Worm (Caenorhabditis elegans) whole organism, early embryonic: ENCODE data around the gene T10B10.4.
A peak's percentile ranks its signal among the peaks of the same experiment; 100 is the strongest.

Source experiments
- B0310.2 ChIP-seq: sonication (generic microtip); optimal IDR thresholded peaks from 2 replicates; lab custom pipeline; 2016; ENCODE audit warnings: mild to moderate bottlenecking, missing genetic modification characterization, missing compliant biosample characterization
- F13C5.2 ChIP-seq: sonication (generic microtip); optimal IDR thresholded peaks from 2 replicates; lab custom pipeline; 2017; ENCODE audit warnings: mild to moderate bottlenecking, missing genetic modification characterization, inconsistent platforms, missing compliant biosample characterization
- aly-1 ChIP-seq: sonication (generic microtip); optimal IDR thresholded peaks from 2 replicates; lab custom pipeline; 2016; ENCODE audit warnings: missing genetic modification characterization, missing compliant biosample characterization
- ama-1 ChIP-seq: fragments of 150-350 bp; optimal IDR thresholded peaks from 2 replicates; lab custom pipeline; 2014
- ceh-13 ChIP-seq: fragments of 200-800 bp; sonication (Bioruptor generic); optimal IDR thresholded peaks from 2 replicates; lab custom pipeline; 2018; ENCODE audit warnings: mild to moderate bottlenecking, missing genetic modification characterization, missing compliant biosample characterization
- ceh-36 ChIP-seq: sonication (generic microtip); optimal IDR thresholded peaks from 2 replicates; lab custom pipeline; 2016; ENCODE audit warnings: missing genetic modification characterization, inconsistent platforms, missing compliant biosample characterization
- ets-7 ChIP-seq: sonication (generic microtip); optimal IDR thresholded peaks from 2 replicates; lab custom pipeline; 2016; ENCODE audit warnings: missing genotype, missing genetic modification characterization, missing compliant biosample characterization
- flt-1 ChIP-seq: fragments of 200-800 bp; sonication (Bioruptor generic); IDR thresholded peaks from 2 replicates; pipeline ENCODE4 v1.3.6; 2022; ENCODE audit warnings: missing genetic modification characterization, missing compliant biosample characterization
- hmbx-1 ChIP-seq: sonication (generic microtip); optimal IDR thresholded peaks from 2 replicates; lab custom pipeline; 2016; ENCODE audit warnings: mild to moderate bottlenecking, missing genetic modification characterization, missing compliant biosample characterization
- hmg-4 ChIP-seq: fragments of 200-800 bp; sonication (Bioruptor generic); optimal IDR thresholded peaks from 2 replicates; lab custom pipeline; 2018; ENCODE audit warnings: mild to moderate bottlenecking, missing genetic modification characterization, missing compliant biosample characterization
- hnd-1 ChIP-seq: sonication (generic microtip); optimal IDR thresholded peaks from 2 replicates; lab custom pipeline; 2016; ENCODE audit warnings: missing genetic modification characterization, missing compliant biosample characterization
- pes-1 ChIP-seq: fragments of 200-800 bp; sonication (Bioruptor generic); IDR thresholded peaks from 2 replicates; pipeline ENCODE4 v1.3.6; 2022; ENCODE audit warnings: missing genetic modification reagents, missing genetic modification characterization, missing compliant biosample characterization
- scrt-1 ChIP-seq: fragments of 200-800 bp; sonication (Bioruptor generic); IDR thresholded peaks from 2 replicates; pipeline ENCODE4 v1.3.6; 2022; ENCODE audit warnings: missing genetic modification characterization, missing compliant biosample characterization
- sea-1 ChIP-seq: fragments of 200-800 bp; sonication (Bioruptor generic); conservative IDR thresholded peaks from 2 replicates; pipeline ENCODE4 v1.3.6; 2022; ENCODE audit warnings: missing genetic modification characterization, missing compliant biosample characterization
- tbx-11 ChIP-seq: fragments of 200-800 bp; sonication (Bioruptor generic); IDR thresholded peaks from 2 replicates; pipeline ENCODE4 v1.3.6; 2022; ENCODE audit warnings: missing genetic modification characterization, missing compliant biosample characterization
- tbx-37 ChIP-seq: fragments of 200-800 bp; sonication (Bioruptor generic); conservative IDR thresholded peaks from 2 replicates; pipeline ENCODE4 v1.3.6; 2022; ENCODE audit warnings: missing genetic modification reagents, missing genetic modification characterization, missing compliant biosample characterization
- tra-4 ChIP-seq: sonication (generic microtip); optimal IDR thresholded peaks from 2 replicates; lab custom pipeline; 2017; ENCODE audit warnings: missing genetic modification characterization, missing compliant biosample characterization

The T10B10.4 gene

ce11 chrX:15221107-15221506 lies 31.2 kb downstream of the T10B10.4 start:
- TF ChIP-seq tbx-11 (GFP tag; lab: Robert Waterston, UW) (no peak), pes-1 (GFP tag; lab: Robert Waterston, UW) (0 out of 2 replicates have a peak, but pooled peaks have one; percentile 32), flt-1 (no peak), hmg-4 (GFP tag; lab: Kevin White, UChicago) (no peak), sea-1 (GFP tag; lab: Robert Waterston, UW) (no peak)

DNA sequence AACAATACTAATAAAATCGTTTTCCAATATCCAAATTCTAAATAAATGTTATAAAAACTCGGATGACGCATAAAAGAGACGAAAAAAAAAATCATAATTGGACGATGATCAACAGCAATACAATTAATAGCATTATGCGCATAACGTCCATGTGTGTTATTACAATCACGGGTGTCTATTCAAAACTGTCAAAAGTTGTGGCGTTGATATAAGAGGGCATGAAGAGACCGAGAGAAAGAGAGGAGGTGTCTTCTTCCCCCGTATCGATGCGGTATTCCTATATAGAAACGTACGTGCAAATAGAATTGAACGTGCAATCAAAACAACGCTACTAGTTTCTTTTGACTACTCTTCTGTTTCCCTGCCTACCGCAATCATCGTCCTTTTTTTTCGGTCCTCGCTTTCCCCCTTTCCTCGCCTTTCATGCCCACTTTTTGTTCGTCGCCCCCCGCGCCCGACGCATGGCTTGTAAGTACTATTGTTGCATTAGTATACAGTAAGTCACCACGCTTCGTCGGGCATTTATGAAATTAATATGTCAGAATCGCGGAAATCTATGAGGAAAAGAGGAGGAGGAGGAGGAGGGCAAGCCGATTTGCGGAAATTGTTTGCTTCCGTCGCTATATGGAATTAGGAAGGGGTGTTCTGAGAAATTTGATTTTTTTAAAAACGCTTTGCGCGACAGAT lies 32.1 kb downstream of the T10B10.4 start:
- TF ChIP-seq ceh-36, result no peak
- no peak for TF ChIP-seq hmbx-1
- TF ChIP-seq ama-1, result no peak
- TF ChIP-seq F13C5.2, result no peak
- TF ChIP-seq sea-1 (GFP tag; lab: Robert Waterston, UW), result no peak
- no peak for TF ChIP-seq ceh-13 (GFP tag; lab: Kevin White, UChicago)
- TF ChIP-seq tbx-11 (GFP tag; lab: Robert Waterston, UW), result no peak
- TF ChIP-seq scrt-1, result no peak
- no peak for TF ChIP-seq flt-1
- TF ChIP-seq ets-7 (tag; lab: Kevin White, UChicago), result no peak
- no peak for TF ChIP-seq hnd-1 (tag; lab: Kevin White, UChicago)
- no peak for TF ChIP-seq B0310.2 (tag; lab: Kevin White, UChicago)
- no peak for TF ChIP-seq aly-1 (tag; lab: Kevin White, UChicago)
- TF ChIP-seq tbx-37 (GFP tag; lab: Robert Waterston, UW), result no peak
- no peak for TF ChIP-seq hmg-4 (GFP tag; lab: Kevin White, UChicago)
- TF ChIP-seq tra-4 (tag; lab: Kevin White, UChicago), result no peak
- TF ChIP-seq pes-1 (GFP tag; lab: Robert Waterston, UW), result no peak

DNA sequence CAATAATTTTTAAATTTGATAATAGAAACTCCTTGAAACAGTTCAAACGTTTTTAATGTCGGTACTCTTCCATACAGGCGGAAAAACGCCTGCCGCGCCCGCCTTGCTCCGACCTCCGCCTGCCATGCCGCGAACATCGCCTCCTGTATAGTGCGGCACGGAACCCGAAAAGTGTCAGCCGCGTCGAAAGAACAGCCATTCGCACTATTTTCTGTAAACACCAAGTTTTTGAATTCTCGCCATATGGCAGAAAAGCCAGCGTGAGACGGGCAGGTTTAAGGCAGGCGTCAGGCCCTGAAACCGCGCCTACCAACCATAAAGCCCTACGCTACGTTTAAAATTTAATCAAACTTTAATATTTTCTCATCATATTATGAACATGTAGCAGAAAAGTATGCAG lies 32.9 kb downstream of the T10B10.4 start:
- TF ChIP-seq hmg-4 (GFP tag; lab: Kevin White, UChicago), result no peak
- no peak for TF ChIP-seq ama-1
- no peak for TF ChIP-seq tbx-37 (GFP tag; lab: Robert Waterston, UW)
- TF ChIP-seq pes-1 (GFP tag; lab: Robert Waterston, UW), result no peak
- no peak for TF ChIP-seq ceh-36
- TF ChIP-seq flt-1, result no peak
- no peak for TF ChIP-seq hmbx-1
- no peak for TF ChIP-seq F13C5.2
- TF ChIP-seq hnd-1 (tag; lab: Kevin White, UChicago), result no peak
- TF ChIP-seq tra-4 (tag; lab: Kevin White, UChicago), result no peak
- TF ChIP-seq sea-1 (GFP tag; lab: Robert Waterston, UW), result no peak
- no peak for TF ChIP-seq ets-7 (tag; lab: Kevin White, UChicago)
- TF ChIP-seq tbx-11 (GFP tag; lab: Robert Waterston, UW), result no peak
- TF ChIP-seq scrt-1, result no peak
- no peak for TF ChIP-seq B0310.2 (tag; lab: Kevin White, UChicago)
- TF ChIP-seq ceh-13 (GFP tag; lab: Kevin White, UChicago), result no peak
- no peak for TF ChIP-seq aly-1 (tag; lab: Kevin White, UChicago)

- TF ChIP-seq F13C5.2, result no peak
- no peak for TF ChIP-seq scrt-1
- TF ChIP-seq pes-1 (GFP tag; lab: Robert Waterston, UW), result no peak
- TF ChIP-seq ama-1, result no peak
- TF ChIP-seq tbx-11 (GFP tag; lab: Robert Waterston, UW), result no peak
- TF ChIP-seq ceh-13 (GFP tag; lab: Kevin White, UChicago), result no peak
Measured at ce11 chrX:15224128-15224527, 34.2 kb downstream of the T10B10.4 start.

DNA sequence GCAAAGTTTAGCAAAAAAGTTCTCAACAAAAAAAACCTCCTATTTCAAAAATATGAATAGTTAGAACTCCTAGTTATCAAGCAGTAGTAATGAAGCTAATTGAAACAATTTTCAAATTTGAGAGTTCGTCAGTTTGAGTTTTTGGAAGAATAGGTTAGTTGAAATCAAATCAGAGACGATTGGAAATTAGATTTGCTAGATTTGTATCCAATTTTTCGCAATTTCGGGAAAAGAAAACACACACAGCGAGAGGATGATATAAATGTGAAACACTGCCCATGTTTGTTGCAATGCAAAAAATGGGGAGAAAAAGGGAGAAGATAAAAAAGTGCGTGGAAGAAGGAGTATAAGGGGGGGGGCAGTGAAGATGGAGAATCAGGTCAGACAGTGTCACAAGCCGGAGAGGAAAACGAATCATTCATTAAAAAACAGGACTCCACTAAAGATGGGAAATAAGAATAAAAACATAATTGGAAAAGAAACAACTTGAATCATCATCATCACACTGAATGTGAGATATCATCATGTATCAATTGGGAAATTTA lies 35.3 kb downstream of the T10B10.4 start:
- no peak for TF ChIP-seq ceh-13 (GFP tag; lab: Kevin White, UChicago)
- no peak for TF ChIP-seq sea-1 (GFP tag; lab: Robert Waterston, UW)
- no peak for TF ChIP-seq flt-1
- TF ChIP-seq tra-4 (tag; lab: Kevin White, UChicago), result no peak
- no peak for TF ChIP-seq tbx-11 (GFP tag; lab: Robert Waterston, UW)
- TF ChIP-seq F13C5.2, result no peak
- no peak for TF ChIP-seq B0310.2 (tag; lab: Kevin White, UChicago)
- TF ChIP-seq aly-1 (tag; lab: Kevin White, UChicago), result no peak
- no peak for TF ChIP-seq ama-1
- no peak for TF ChIP-seq hnd-1 (tag; lab: Kevin White, UChicago)
- no peak for TF ChIP-seq hmg-4 (GFP tag; lab: Kevin White, UChicago)
- TF ChIP-seq ceh-36, result no peak
- TF ChIP-seq hmbx-1, result no peak
- no peak for TF ChIP-seq scrt-1
- TF ChIP-seq pes-1 (GFP tag; lab: Robert Waterston, UW), result no peak
- TF ChIP-seq tbx-37 (GFP tag; lab: Robert Waterston, UW), result no peak

DNA sequence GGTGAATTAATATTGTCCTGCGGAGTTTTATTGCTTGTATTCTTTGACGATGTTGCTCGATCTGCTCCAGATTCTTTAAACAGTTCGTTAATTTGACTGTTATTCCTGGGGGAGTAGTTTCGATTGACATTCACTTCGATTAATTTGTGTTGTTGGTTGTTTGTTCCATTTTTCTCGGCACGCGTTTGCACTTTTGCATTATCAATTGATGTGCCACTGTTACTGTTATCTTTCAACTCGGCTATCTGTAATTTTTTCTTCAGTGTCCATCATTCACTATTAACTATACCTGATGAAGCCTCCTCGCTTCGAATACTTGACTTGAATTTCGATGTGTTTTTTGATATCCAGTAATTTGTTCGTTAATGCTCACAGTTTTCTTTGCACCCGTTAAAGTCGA lies 39.3 kb downstream of the T10B10.4 start:
- TF ChIP-seq sea-1 (GFP tag; lab: Robert Waterston, UW), result no peak

ce11 chrX:15230394-15230968 lies 40.6 kb downstream of the T10B10.4 start, which contains the start of gene H03A11.2:
Gene H03A11.2 (minus strand): TSS chrX:15230645.
- TF ChIP-seq flt-1 (no peak), ets-7 (tag; lab: Kevin White, UChicago) (no peak), sea-1 (GFP tag; lab: Robert Waterston, UW) (no peak)

- TF ChIP-seq hmg-4 (GFP tag; lab: Kevin White, UChicago), result no peak
- TF ChIP-seq hmbx-1, result no peak
- TF ChIP-seq ets-7 (tag; lab: Kevin White, UChicago), result no peak
- TF ChIP-seq tbx-37 (GFP tag; lab: Robert Waterston, UW), result no peak
Measured at ce11 chrX:15231800-15232199, 41.9 kb downstream of the T10B10.4 start.
